Fruit fly (Drosophila melanogaster) whole organism, embryonic: ENCODE results near the gene CG10492.

Experiments
- BEAF-32 ChIP-seq: fragments of 200-800 bp; sonication (Bioruptor generic); optimal IDR thresholded peaks from 3 replicates; lab custom pipeline; 2017; ENCODE audit warnings: missing biosample characterization, missing genetic modification characterization, mild to moderate bottlenecking, moderate library complexity, missing genetic modification reagents
- C15 ChIP-seq: fragments of 200-800 bp; sonication (Bioruptor generic); IDR thresholded peaks from 3 replicates; pipeline ENCODE4 v1.3.6; 2022; ENCODE audit warnings: missing biosample characterization, missing genetic modification characterization
- CG10147 ChIP-seq: fragments of 200-800 bp; sonication (Bioruptor generic); optimal IDR thresholded peaks from 2 replicates; lab custom pipeline; 2019; ENCODE audit warnings: missing biosample characterization, mild to moderate bottlenecking, missing genetic modification characterization, moderate library complexity
- CG16815 ChIP-seq: fragments of 200-800 bp; sonication (Bioruptor generic); optimal IDR thresholded peaks from 3 replicates; lab custom pipeline; 2017; ENCODE audit warnings: missing biosample characterization, mild to moderate bottlenecking, missing genetic modification characterization
- CG17328 ChIP-seq: fragments of 200-800 bp; sonication (Bioruptor generic); IDR thresholded peaks from 2 replicates; pipeline ENCODE4 v1.3.6; 2022; ENCODE audit warnings: missing biosample characterization, missing genetic modification characterization
- CG17802 ChIP-seq: fragments of 200-800 bp; sonication (Bioruptor generic); optimal IDR thresholded peaks from 2 replicates; lab custom pipeline; 2018; ENCODE audit warnings: missing biosample characterization, mild to moderate bottlenecking, missing genetic modification characterization, moderate library complexity
- CG18011 ChIP-seq: fragments of 200-800 bp; sonication (Bioruptor generic); optimal IDR thresholded peaks from 2 replicates; lab custom pipeline; 2017; ENCODE audit warnings: missing biosample characterization, missing genetic modification characterization, mild to moderate bottlenecking, moderate library complexity, missing genotype
- CG1832 ChIP-seq: fragments of 200-800 bp; sonication (Bioruptor generic); optimal IDR thresholded peaks from 2 replicates; lab custom pipeline; 2017; ENCODE audit warnings: missing biosample characterization, mild to moderate bottlenecking, missing genetic modification characterization, inconsistent platforms
- CG18599 ChIP-seq: fragments of 200-800 bp; sonication (Bioruptor generic); optimal IDR thresholded peaks from 3 replicates; lab custom pipeline; 2017; ENCODE audit warnings: missing biosample characterization, missing genetic modification characterization, mild to moderate bottlenecking, moderate library complexity, missing genetic modification reagents
- CG2116 ChIP-seq: fragments of 200-800 bp; sonication (Bioruptor generic); optimal IDR thresholded peaks from 3 replicates; lab custom pipeline; 2018; ENCODE audit warnings: missing biosample characterization, mild to moderate bottlenecking, missing genetic modification characterization
- CG3838 ChIP-seq: fragments of 200-800 bp; sonication (Bioruptor generic); optimal IDR thresholded peaks from 3 replicates; lab custom pipeline; 2016; ENCODE audit warnings: missing biosample characterization, missing genetic modification characterization
- CG6254 ChIP-seq: fragments of 200-800 bp; sonication (Bioruptor generic); optimal IDR thresholded peaks from 3 replicates; lab custom pipeline; 2017; ENCODE audit warnings: mild to moderate bottlenecking, missing biosample characterization, missing genetic modification reagents, missing genetic modification characterization
- CG6272 ChIP-seq: fragments of 200-800 bp; sonication (Bioruptor generic); IDR thresholded peaks from 2 replicates; pipeline ENCODE4 v1.3.6; 2022; ENCODE audit warnings: missing biosample characterization, missing genetic modification characterization
- CG7372 ChIP-seq: fragments of 200-800 bp; sonication (Bioruptor generic); IDR thresholded peaks from 2 replicates; pipeline ENCODE4 v1.3.6; 2022; ENCODE audit warnings: missing biosample characterization, missing genetic modification characterization
- CG7556 ChIP-seq: fragments of 200-800 bp; sonication (Bioruptor generic); optimal IDR thresholded peaks from 2 replicates; lab custom pipeline; 2017; ENCODE audit warnings: missing biosample characterization, mild to moderate bottlenecking, missing genetic modification characterization
- CG7786 ChIP-seq: fragments of 200-800 bp; sonication (Bioruptor generic); optimal IDR thresholded peaks from 2 replicates; lab custom pipeline; 2016; ENCODE audit warnings: missing biosample characterization, missing genetic modification characterization
- CG7963 ChIP-seq: fragments of 200-800 bp; sonication (Bioruptor generic); IDR thresholded peaks from 3 replicates; pipeline ENCODE4 v1.3.6; 2022; ENCODE audit warnings: missing biosample characterization, missing genetic modification characterization; ENCODE audit not compliant: partially characterized antibody
- CG9215 ChIP-seq: fragments of 200-800 bp; sonication (Bioruptor generic); IDR thresholded peaks from 2 replicates; pipeline ENCODE4 v1.3.6; 2022; ENCODE audit warnings: missing biosample characterization, missing genetic modification characterization
- Camta ChIP-seq: fragments of 200-800 bp; sonication (Bioruptor generic); optimal IDR thresholded peaks from 2 replicates; lab custom pipeline; 2016; ENCODE audit warnings: missing biosample characterization, missing genetic modification characterization
- CkIIα-i1 ChIP-seq: fragments of 200-800 bp; sonication (Bioruptor generic); IDR thresholded peaks from 2 replicates; pipeline ENCODE4 v1.3.6; 2022; ENCODE audit warnings: missing biosample characterization, missing genetic modification characterization
- Dek ChIP-seq: fragments of 200-800 bp; sonication (Bioruptor generic); optimal IDR thresholded peaks from 3 replicates; lab custom pipeline; 2019; ENCODE audit warnings: missing biosample characterization, mild to moderate bottlenecking, missing genetic modification characterization, moderate library complexity
- Dfd ChIP-seq, 2 experiments: fragments of >200 bp; optimal IDR thresholded peaks; 2 replicates each; lab custom pipeline; 2017; ENCODE audit warnings: missing biosample characterization in 2 of 2, missing genetic modification characterization in 2 of 2
- HHEX ChIP-seq: fragments of 200-800 bp; sonication (Bioruptor generic); optimal IDR thresholded peaks from 3 replicates; lab custom pipeline; 2017; ENCODE audit warnings: missing biosample characterization, mild to moderate bottlenecking, missing genetic modification characterization, missing genetic modification reagents
- HmgZ ChIP-seq: fragments of 200-800 bp; sonication (Bioruptor generic); optimal IDR thresholded peaks from 2 replicates; lab custom pipeline; 2018; ENCODE audit warnings: missing biosample characterization, mild to moderate bottlenecking, missing genetic modification characterization
- Hsf ChIP-seq: fragments of 200-800 bp; sonication (Bioruptor generic); optimal IDR thresholded peaks from 3 replicates; lab custom pipeline; 2016; ENCODE audit warnings: missing biosample characterization, missing genetic modification characterization
- Jarid2 ChIP-seq: fragments of 200-800 bp; sonication (Bioruptor generic); optimal IDR thresholded peaks from 3 replicates; lab custom pipeline; 2017; ENCODE audit warnings: mild to moderate bottlenecking, missing biosample characterization, missing genetic modification reagents, missing genetic modification characterization
- Myb ChIP-seq: fragments of 200-800 bp; sonication (Bioruptor generic); optimal IDR thresholded peaks from 2 replicates; lab custom pipeline; 2016; ENCODE audit warnings: missing biosample characterization, missing genetic modification characterization
- Nf-YC ChIP-seq: fragments of 200-800 bp; optimal IDR thresholded peaks from 3 replicates; lab custom pipeline; 2019; ENCODE audit warnings: missing biosample characterization, mild to moderate bottlenecking, missing genetic modification characterization, moderate library complexity
- Oli ChIP-seq: fragments of 200-800 bp; sonication (Bioruptor generic); optimal IDR thresholded peaks from 2 replicates; lab custom pipeline; 2018; ENCODE audit warnings: missing biosample characterization, mild to moderate bottlenecking, missing genetic modification characterization, moderate library complexity
- PHDP ChIP-seq: fragments of 200-800 bp; sonication (Bioruptor generic); optimal IDR thresholded peaks from 3 replicates; lab custom pipeline; 2018; ENCODE audit warnings: missing biosample characterization, mild to moderate bottlenecking, missing genetic modification characterization, moderate library complexity
- Stat92E ChIP-seq, 3 experiments: fragments of >200 bp in 2 of 3; fragments of 200-800 bp in 1 of 3; sonication (Bioruptor generic) in 1 of 3; optimal IDR thresholded peaks; 2 replicates each; lab custom pipeline; 2017 to 2019; ENCODE audit warnings: missing biosample characterization in 3 of 3, missing genetic modification characterization in 3 of 3, mild to moderate bottlenecking in 1 of 3, moderate library complexity in 1 of 3
- Vsx1 ChIP-seq: fragments of 200-800 bp; sonication (Bioruptor generic); optimal IDR thresholded peaks from 2 replicates; lab custom pipeline; 2017; ENCODE audit warnings: missing biosample characterization, mild to moderate bottlenecking, missing genetic modification characterization, missing genetic modification reagents
- Xrp1 ChIP-seq: fragments of 200-800 bp; sonication (Bioruptor generic); IDR thresholded peaks from 2 replicates; pipeline ENCODE4 v1.3.6; 2022; ENCODE audit warnings: missing biosample characterization, missing genetic modification characterization
- ara ChIP-seq: fragments of 200-800 bp; sonication (Bioruptor generic); IDR thresholded peaks from 2 replicates; pipeline ENCODE4 v1.3.6; 2022; ENCODE audit warnings: missing biosample characterization, missing genetic modification characterization
- ato ChIP-seq: fragments of 200-800 bp; sonication (Bioruptor generic); IDR thresholded peaks from 2 replicates; pipeline ENCODE4 v1.3.6; 2022; ENCODE audit warnings: missing biosample characterization, missing genetic modification characterization; ENCODE audit not compliant: partially characterized antibody
- br ChIP-seq: fragments of >200 bp; optimal IDR thresholded peaks from 2 replicates; lab custom pipeline; 2017
- dimm ChIP-seq: fragments of 200-800 bp; sonication (Bioruptor generic); IDR thresholded peaks from 2 replicates; pipeline ENCODE4 v1.3.6; 2022; ENCODE audit warnings: missing biosample characterization, missing genetic modification characterization
- ftz-f1 ChIP-seq: fragments of 200-800 bp; sonication (Bioruptor generic); optimal IDR thresholded peaks from 2 replicates; lab custom pipeline; 2016; ENCODE audit warnings: missing biosample characterization, missing genetic modification characterization
- gcm2 ChIP-seq: fragments of 200-800 bp; sonication (Bioruptor generic); optimal IDR thresholded peaks from 2 replicates; lab custom pipeline; 2016; ENCODE audit warnings: missing biosample characterization, missing genetic modification characterization
- grn ChIP-seq: fragments of 200-800 bp; sonication (Bioruptor generic); optimal IDR thresholded peaks from 3 replicates; lab custom pipeline; 2017; ENCODE audit warnings: missing biosample characterization, missing genetic modification characterization
- her ChIP-seq: fragments of 200-800 bp; sonication (Bioruptor generic); optimal IDR thresholded peaks from 2 replicates; lab custom pipeline; 2016; ENCODE audit warnings: missing biosample characterization, missing genetic modification characterization
- ind ChIP-seq: fragments of 200-800 bp; sonication (Bioruptor generic); optimal IDR thresholded peaks from 3 replicates; lab custom pipeline; 2016; ENCODE audit warnings: missing biosample characterization, missing genetic modification characterization
- maf-S ChIP-seq: fragments of 200-800 bp; sonication (Bioruptor generic); optimal IDR thresholded peaks from 2 replicates; lab custom pipeline; 2016; ENCODE audit warnings: missing biosample characterization, missing genetic modification characterization
- nmo ChIP-seq: fragments of 200-800 bp; sonication (Bioruptor generic); optimal IDR thresholded peaks from 2 replicates; lab custom pipeline; 2018; ENCODE audit warnings: missing biosample characterization, mild to moderate bottlenecking, missing genetic modification characterization, moderate library complexity
- pzg ChIP-seq: fragments of 200-800 bp; sonication (Bioruptor generic); optimal IDR thresholded peaks from 3 replicates; lab custom pipeline; 2018; ENCODE audit warnings: missing biosample characterization, mild to moderate bottlenecking, missing genetic modification characterization, moderate library complexity
- run ChIP-seq: fragments of 200-800 bp; sonication (Bioruptor generic); optimal IDR thresholded peaks from 3 replicates; lab custom pipeline; 2018; ENCODE audit warnings: missing biosample characterization, mild to moderate bottlenecking, missing genetic modification characterization
- sd ChIP-seq: fragments of 200-800 bp; sonication (Bioruptor generic); optimal IDR thresholded peaks from 3 replicates; lab custom pipeline; 2018; ENCODE audit warnings: missing biosample characterization, mild to moderate bottlenecking, missing genetic modification characterization, moderate library complexity
- tin ChIP-seq: fragments of 200-800 bp; sonication (Bioruptor generic); optimal IDR thresholded peaks from 3 replicates; lab custom pipeline; 2016; ENCODE audit warnings: missing biosample characterization, missing genetic modification characterization
- toy ChIP-seq: fragments of 200-800 bp; sonication (Bioruptor generic); IDR thresholded peaks from 2 replicates; pipeline ENCODE4 v1.3.6; 2022; ENCODE audit warnings: missing biosample characterization, missing genetic modification characterization
- tx ChIP-seq: fragments of 200-800 bp; sonication (Bioruptor generic); optimal IDR thresholded peaks from 2 replicates; lab custom pipeline; 2016; ENCODE audit warnings: missing biosample characterization, missing genetic modification characterization

CG10492 gene

DNA sequence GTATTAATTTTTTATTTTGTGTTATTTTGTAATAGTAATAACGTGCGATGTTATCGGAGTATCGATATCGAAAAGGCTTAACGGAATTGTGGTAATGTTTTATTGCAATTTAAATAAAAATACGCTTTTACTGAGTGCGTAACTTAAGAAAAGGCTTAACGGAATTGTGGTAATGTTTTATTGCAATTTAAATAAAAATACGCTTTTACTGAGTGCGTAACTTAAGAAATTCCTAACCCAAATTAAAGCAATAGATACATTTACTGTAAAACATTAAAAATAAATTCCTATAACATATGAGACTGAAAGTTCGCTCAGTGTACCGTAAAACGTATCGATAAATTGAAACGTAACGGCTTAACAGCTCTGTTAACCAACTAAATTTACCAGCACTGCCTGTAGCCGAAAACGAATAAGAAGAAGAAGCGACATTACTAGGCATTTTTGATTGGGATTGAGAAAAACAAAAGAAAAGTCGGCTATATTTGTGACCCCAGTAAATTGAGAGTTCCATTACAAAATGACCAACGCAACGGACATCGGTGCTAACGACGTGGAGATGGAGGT is 2.3 kb upstream of the CG10492 start, which contains the start of gene Rpn3 (continued):
- TF ChIP-seq CG17802 (tag; lab: Kevin White, UChicago) (peak; percentile 54), sd (no peak), CG18011 (GFP tag; lab: Kevin White, UChicago) (peak; percentile 69), C15 (GFP tag; lab: Robert Waterston, UW) (peak; percentile 73; the same call in 1 of the 3 replicates), BEAF-32 (GFP tag; lab: Kevin White, UChicago) (peak; percentile 70), br (lab: Kevin White, UChicago) (no peak), CG6272 (peak; percentile 79), CG7786 (peak; percentile 83), gcm2 (GFP tag; lab: Kevin White, UChicago) (peak; percentile 47), ato (GFP tag; lab: Robert Waterston, UW) (peak; percentile 67), CG2116 (peak; percentile 75), CG6254 (GFP tag; lab: Kevin White, UChicago) (no peak), CG18599 (GFP tag; lab: Kevin White, UChicago) (peak; percentile 81), CG1832 (GFP tag; lab: Kevin White, UChicago) (no peak), Camta (GFP tag; lab: Kevin White, UChicago) (peak; percentile 74), Jarid2 (GFP tag; lab: Kevin White, UChicago) (no peak), HHEX (GFP tag; lab: Kevin White, UChicago) (peak; percentile 56), grn (GFP tag; lab: Kevin White, UChicago) (no peak), CG7963 (GFP tag; lab: Robert Waterston, UW) (no peak), CG17328 (GFP tag; lab: Robert Waterston, UW) (peak; percentile 91), dimm (peak; percentile 49; the same call in 1 of the 2 replicates), ara (GFP tag; lab: Robert Waterston, UW) (peak; percentile 86), tx (GFP tag; lab: Kevin White, UChicago) (peak; percentile 75), her (GFP tag; lab: Kevin White, UChicago) (peak; percentile 62), Oli (tag; lab: Kevin White, UChicago) (peak; percentile 82), CG3838 (GFP tag; lab: Kevin White, UChicago) (peak; percentile 73), CG9215 (GFP tag; lab: Robert Waterston, UW) (peak; percentile 62), CG10147 (peak; percentile 46), maf-S (peak; percentile 76), Hsf (GFP tag; lab: Kevin White, UChicago) (peak; percentile 92), run (peak; percentile 20), ind (GFP tag; lab: Kevin White, UChicago) (peak; percentile 84), tin (peak; percentile 81), Dek (tag; lab: Kevin White, UChicago) (peak; percentile 75), HmgZ (tag; lab: Kevin White, UChicago) (peak; percentile 86), toy (0 out of 2 replicates have a peak, but pooled peaks have one; percentile 23), PHDP (tag; lab: Kevin White, UChicago) (peak; percentile 83), Stat92E (GFP tag; optimal IDR thresholded peaks at IDR 0.05; lab: Kevin White, UChicago) (no peak), nmo (GFP tag; lab: Kevin White, UChicago) (peak; percentile 87), CG7556 (GFP tag; lab: Kevin White, UChicago) (peak; percentile 78), Nf-YC (tag; lab: Kevin White, UChicago) (peak; percentile 67), ftz-f1 (GFP tag; lab: Kevin White, UChicago) (no peak), Dfd (GFP tag; optimal IDR thresholded peaks at IDR 0.05; lab: Kevin White, UChicago) (no peak), Xrp1 (peak; percentile 93), CkIIα-i1 (GFP tag; lab: Robert Waterston, UW) (no peak), pzg (GFP tag; lab: Kevin White, UChicago) (peak; percentile 53), CG16815 (GFP tag; lab: Kevin White, UChicago) (peak; percentile 68), CG7372 (GFP tag; lab: Robert Waterston, UW) (peak; percentile 53; the same call in 1 of the 2 replicates), Myb (peak; percentile 73), Vsx1 (no peak)
